Worm (Caenorhabditis elegans) whole organism, midembryonic: ENCODE measurements around the gene Y41C4A.9.

Experiments used
- T22C8.4 ChIP-seq: fragments of 200-800 bp; sonication (Bioruptor generic); IDR thresholded peaks from 2 replicates; pipeline ENCODE4 v1.3.6; 2022; ENCODE audit warnings: missing genetic modification characterization, missing compliant biosample characterization
- flt-1 ChIP-seq: fragments of 200-800 bp; sonication (Bioruptor generic); IDR thresholded peaks from 2 replicates; pipeline ENCODE4 v1.3.6; 2022; ENCODE audit warnings: missing genetic modification characterization, missing compliant biosample characterization
- klf-2 ChIP-seq: fragments of 200-800 bp; sonication (Bioruptor generic); conservative IDR thresholded peaks from 2 replicates; pipeline ENCODE4 v1.3.6; 2022; ENCODE audit warnings: missing genetic modification reagents, missing genetic modification characterization, missing compliant biosample characterization
- med-1 ChIP-seq: sonication (generic microtip); optimal IDR thresholded peaks from 2 replicates; lab custom pipeline; 2017; ENCODE audit warnings: missing genetic modification characterization, mild to moderate bottlenecking, missing compliant biosample characterization, antibody characterized with exemption, missing genetic modification reagents; ENCODE audit not compliant: insufficient read depth
- ref-1 ChIP-seq: fragments of 200-800 bp; sonication (Bioruptor generic); conservative IDR thresholded peaks from 2 replicates; pipeline ENCODE4 v1.3.6; 2022; ENCODE audit warnings: missing genetic modification reagents, missing genetic modification characterization, missing compliant biosample characterization
- tab-1 ChIP-seq: fragments of 200-800 bp; sonication (Bioruptor generic); IDR thresholded peaks from 2 replicates; pipeline ENCODE4 v1.3.6; 2022; ENCODE audit warnings: missing genetic modification characterization, missing compliant biosample characterization
- ztf-23 ChIP-seq: fragments of 200-800 bp; sonication (Bioruptor generic); IDR thresholded peaks from 2 replicates; pipeline ENCODE4 v1.3.6; 2022; ENCODE audit warnings: missing genetic modification reagents, missing genetic modification characterization, missing compliant biosample characterization
- ztf-29 ChIP-seq: fragments of 200-800 bp; sonication (Bioruptor generic); IDR thresholded peaks from 2 replicates; pipeline ENCODE4 v1.3.6; 2022; ENCODE audit warnings: missing genetic modification reagents, missing genetic modification characterization, missing compliant biosample characterization

- TF ChIP-seq T22C8.4: no peak
- TF ChIP-seq ztf-23 (GFP tag; lab: Robert Waterston, UW): no peak
- TF ChIP-seq klf-2 (GFP tag; lab: Robert Waterston, UW): no peak
- TF ChIP-seq tab-1: no peak
- no peak for TF ChIP-seq flt-1 (GFP tag; lab: Robert Waterston, UW)
- no peak for TF ChIP-seq med-1
- no peak for TF ChIP-seq ztf-29 (GFP tag; lab: Robert Waterston, UW)
- no peak for TF ChIP-seq ref-1 (GFP tag; lab: Robert Waterston, UW)
Measured at ce11 chrIII:11683038-11683437, 35.4 kb downstream of the Y41C4A.9 start.
